Fruit fly (Drosophila melanogaster) whole organism, adult: Measurements from ENCODE around the gene slow.

Experiments
- CG11617 ChIP-seq: fragments of 200-800 bp; sonication (Bioruptor generic); optimal IDR thresholded peaks from 2 replicates; lab custom pipeline; 2017; ENCODE audit warnings: mild to moderate bottlenecking, missing biosample characterization, missing genetic modification reagents, missing genetic modification characterization
- CG12768 ChIP-seq: fragments of 200-800 bp; sonication (Bioruptor generic); optimal IDR thresholded peaks from 2 replicates; lab custom pipeline; 2017; ENCODE audit warnings: missing biosample characterization, missing genetic modification characterization, mild to moderate bottlenecking, moderate library complexity, missing genetic modification reagents
- CG7101 ChIP-seq: fragments of 200-800 bp; sonication (Bioruptor generic); optimal IDR thresholded peaks from 2 replicates; lab custom pipeline; 2018; ENCODE audit warnings: missing biosample characterization, mild to moderate bottlenecking, missing genetic modification characterization, moderate library complexity
- Hr96 ChIP-seq: fragments of 200-800 bp; sonication (Bioruptor generic); optimal IDR thresholded peaks from 2 replicates; lab custom pipeline; 2016; ENCODE audit warnings: missing biosample characterization, missing genetic modification characterization
- cic ChIP-seq: fragments of 200-800 bp; sonication (Bioruptor generic); optimal IDR thresholded peaks from 2 replicates; lab custom pipeline; 2017; ENCODE audit warnings: missing biosample characterization, mild to moderate bottlenecking, missing genetic modification characterization, moderate library complexity
- cnc ChIP-seq, 2 experiments: fragments of >200 bp; optimal IDR thresholded peaks; 2 replicates each; lab custom pipeline; 2017
- toe ChIP-seq: fragments of 200-800 bp; sonication (Bioruptor generic); optimal IDR thresholded peaks from 2 replicates; lab custom pipeline; 2016; ENCODE audit warnings: missing biosample characterization, missing genetic modification characterization

DNA sequence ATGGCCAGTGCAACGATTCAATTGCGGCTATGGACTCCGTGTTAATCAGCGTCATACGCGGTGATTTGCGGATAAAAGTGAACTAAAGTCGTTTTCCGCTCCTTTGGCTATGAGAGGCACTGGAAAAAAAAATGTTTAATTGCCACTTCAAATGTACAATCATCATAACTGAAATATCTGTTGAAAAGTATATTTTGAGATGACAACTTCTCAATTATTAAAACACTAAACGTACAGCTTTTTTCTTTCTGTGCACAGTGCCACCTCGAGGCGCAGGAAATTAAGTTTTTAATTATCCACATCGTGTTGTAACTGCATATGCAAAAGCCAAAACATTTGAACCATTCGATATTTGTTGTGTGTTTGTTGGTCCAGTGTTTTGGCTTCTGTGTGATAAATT, 8.6 kb downstream of the slow start:
- TF ChIP-seq cnc (optimal IDR thresholded peaks at IDR 0.05; lab: Kevin White, UChicago) (no peak), CG7101 (tag; lab: Kevin White, UChicago) (no peak), CG11617 (GFP tag; lab: Kevin White, UChicago) (no peak), Hr96 (GFP tag; lab: Kevin White, UChicago) (no peak), toe (GFP tag; lab: Kevin White, UChicago) (no peak), CG12768 (GFP tag; lab: Kevin White, UChicago) (no peak), cic (GFP tag; lab: Kevin White, UChicago) (no peak)
